Fruit fly (Drosophila melanogaster): Measurements from ENCODE around the gene Mettl3.

Mettl3 gene

DNA sequence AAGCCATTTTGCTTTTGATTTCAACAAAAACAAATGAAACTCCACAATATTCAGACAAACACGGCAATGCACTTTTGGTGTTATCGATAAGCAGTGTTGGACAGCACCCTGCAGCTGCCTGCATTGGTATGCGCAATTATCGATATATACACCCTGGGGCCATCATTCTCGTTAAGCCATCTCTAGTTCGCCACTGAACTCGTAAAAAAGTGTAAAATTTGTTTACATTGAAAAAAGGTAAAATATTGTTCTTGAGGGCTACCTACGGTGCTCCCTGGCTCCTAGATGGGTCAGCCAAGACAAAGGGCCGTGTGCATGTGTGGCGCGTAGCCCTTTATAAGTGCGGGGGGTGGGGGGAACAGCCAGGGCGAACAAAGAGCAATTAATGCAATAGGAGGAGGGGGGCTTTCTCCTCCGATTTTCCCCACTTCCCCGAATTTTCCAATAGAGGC lies 45.5 kb upstream of the Mettl3 start, which contains the start of the genes CG13603 and CG5902 (continued):
- TF ChIP-seq sd (tag; optimal IDR thresholded peaks at IDR 0.05) (peak; percentile 100), CG9437 (GFP tag; optimal IDR thresholded peaks at IDR 0.05) (no peak), CG10321 (GFP tag; IDR thresholded peaks at IDR 0.05) (no peak), Lpt (GFP tag; optimal IDR thresholded peaks at IDR 0.05) (no peak), CG7372 (GFP tag; IDR thresholded peaks at IDR 0.05) (no peak), ssp (GFP tag; IDR thresholded peaks at IDR 0.05) (peak; percentile 35; the same call in 1 of the 2 replicates), CG16813 (GFP tag; IDR thresholded peaks at IDR 0.05; ENCODE audit: partially characterized antibody) (peak; percentile 76), CG15011 (GFP tag; optimal IDR thresholded peaks at IDR 0.05) (no peak), CG2875 (GFP tag; optimal IDR thresholded peaks at IDR 0.05) (no peak), jumu (GFP tag; optimal IDR thresholded peaks at IDR 0.05) (peak; percentile 60), CG32767 (GFP tag; IDR thresholded peaks at IDR 0.05) (peak; percentile 36; the same call in 1 of the 2 replicates), dm (GFP tag; optimal IDR thresholded peaks at IDR 0.05) (peak; percentile 66), aop (GFP tag; IDR thresholded peaks at IDR 0.05) (no peak), wek (GFP tag; optimal IDR thresholded peaks at IDR 0.05) (no peak), CG18599 (GFP tag; optimal IDR thresholded peaks at IDR 0.05) (peak; percentile 39), pfk (GFP tag; optimal IDR thresholded peaks at IDR 0.05) (no peak), grau (tag; optimal IDR thresholded peaks at IDR 0.05) (no peak), Kr (GFP tag; optimal IDR thresholded peaks at IDR 0.05) (no peak), CrebB (tag; optimal IDR thresholded peaks at IDR 0.05) (peak; percentile 5), gem (tag; optimal IDR thresholded peaks at IDR 0.05) (no peak), slbo (GFP tag; IDR thresholded peaks at IDR 0.05) (peak; percentile 59; the same call in 1 of the 2 replicates), crc (GFP tag; optimal IDR thresholded peaks at IDR 0.05) (no peak), CG2889 (GFP tag; IDR thresholded peaks at IDR 0.05) (no peak), CG31224 (GFP tag; IDR thresholded peaks at IDR 0.05) (no peak), CG34422 (GFP tag; IDR thresholded peaks at IDR 0.05) (peak; percentile 61), Nf-YC (tag; optimal IDR thresholded peaks at IDR 0.05) (no peak), twi (tag; optimal IDR thresholded peaks at IDR 0.05) (no peak), BtbVII (GFP tag; optimal IDR thresholded peaks at IDR 0.05) (peak; percentile 6), CG8281 (tag; optimal IDR thresholded peaks at IDR 0.05) (no peak), fd3F (GFP tag; optimal IDR thresholded peaks at IDR 0.05) (no peak), Oli (tag; optimal IDR thresholded peaks at IDR 0.05) (no peak), PHDP (tag; optimal IDR thresholded peaks at IDR 0.05) (no peak), zfh1 (GFP tag; IDR thresholded peaks at IDR 0.05) (no peak; the same call in 2 of the 3 replicates), ERR (GFP tag; optimal IDR thresholded peaks at IDR 0.05) (peak; percentile 78), Hey (tag; optimal IDR thresholded peaks at IDR 0.05) (no peak), Chrac-16 (GFP tag; optimal IDR thresholded peaks at IDR 0.05) (peak; percentile 50), lilli (GFP tag; optimal IDR thresholded peaks at IDR 0.05) (peak; percentile 69), ATbp (GFP tag; optimal IDR thresholded peaks at IDR 0.05) (no peak), tll (GFP tag; optimal IDR thresholded peaks at IDR 0.05) (no peak), CG2199 (GFP tag; IDR thresholded peaks at IDR 0.05) (0 out of 3 replicates have a peak, but pooled peaks have one; percentile 31), unc-4 (GFP tag; IDR thresholded peaks at IDR 0.05; ENCODE audit: partially characterized antibody) (peak; percentile 65), dan (GFP tag; IDR thresholded peaks at IDR 0.05) (no peak), cato (GFP tag; optimal IDR thresholded peaks at IDR 0.05; ENCODE audit: borderline replicate concordance) (no peak), unpg (GFP tag; optimal IDR thresholded peaks at IDR 0.05) (no peak), NfI (GFP tag; optimal IDR thresholded peaks at IDR 0.05) (no peak), YL-1 (GFP tag; optimal IDR thresholded peaks at IDR 0.05) (peak; percentile 97), CG1602 (GFP tag; optimal IDR thresholded peaks at IDR 0.05) (no peak), CG11398 (GFP tag; optimal IDR thresholded peaks at IDR 0.05) (peak; percentile 59), CG31365 (tag; optimal IDR thresholded peaks at IDR 0.05) (no peak), CG10565 (GFP tag; optimal IDR thresholded peaks at IDR 0.05) (no peak), hth (optimal IDR thresholded peaks at IDR 0.05) (no peak)

All from whole organism, embryonic.